Worm (Caenorhabditis elegans) whole organism, mixed stage, embryonic: Measurements from ENCODE around the gene ZK1307.8.

Experiments
- blmp-1 ChIP-seq: fragments of 150-350 bp; optimal IDR thresholded peaks from 2 replicates; lab custom pipeline; 2014; ENCODE audit warnings: missing biosample characterization, missing genetic modification characterization
- ceh-83 ChIP-seq: fragments of 200-800 bp; sonication (Bioruptor generic); optimal IDR thresholded peaks from 2 replicates; lab custom pipeline; 2018; ENCODE audit warnings: mild to moderate bottlenecking, missing genetic modification characterization, missing compliant biosample characterization
- elt-1 ChIP-seq: sonication (generic microtip); optimal IDR thresholded peaks from 2 replicates; lab custom pipeline; 2017; ENCODE audit warnings: missing genetic modification characterization, mild to moderate bottlenecking, missing compliant biosample characterization, antibody characterized with exemption, moderate library complexity, borderline replicate concordance; ENCODE audit not compliant: insufficient read depth
- elt-3 ChIP-seq: fragments of 150-350 bp; optimal IDR thresholded peaks from 2 replicates; lab custom pipeline; 2014; ENCODE audit warnings: missing biosample characterization, missing genetic modification characterization
- ham-2 ChIP-seq: fragments of 200-800 bp; sonication (Bioruptor generic); optimal IDR thresholded peaks from 2 replicates; lab custom pipeline; 2018; ENCODE audit warnings: mild to moderate bottlenecking, missing genetic modification characterization, missing compliant biosample characterization
- lsy-2 ChIP-seq: fragments of 150-350 bp; optimal IDR thresholded peaks from 2 replicates; lab custom pipeline; 2014; ENCODE audit warnings: missing biosample characterization, missing genetic modification characterization
- mep-1 ChIP-seq: fragments of 150-350 bp; optimal IDR thresholded peaks from 2 replicates; lab custom pipeline; 2017; ENCODE audit warnings: missing biosample characterization, missing genetic modification reagents, missing genetic modification characterization, inconsistent platforms
- nhr-2 ChIP-seq: fragments of 150-350 bp; optimal IDR thresholded peaks from 2 replicates; lab custom pipeline; 2014; ENCODE audit warnings: missing biosample characterization, missing genetic modification characterization
- nhr-237 ChIP-seq: fragments of 150-350 bp; optimal IDR thresholded peaks from 2 replicates; lab custom pipeline; 2014; ENCODE audit warnings: missing biosample characterization, missing genetic modification characterization
- ztf-11 ChIP-seq: fragments of 150-350 bp; optimal IDR thresholded peaks from 2 replicates; lab custom pipeline; 2014; ENCODE audit warnings: missing biosample characterization, missing genetic modification characterization

DNA sequence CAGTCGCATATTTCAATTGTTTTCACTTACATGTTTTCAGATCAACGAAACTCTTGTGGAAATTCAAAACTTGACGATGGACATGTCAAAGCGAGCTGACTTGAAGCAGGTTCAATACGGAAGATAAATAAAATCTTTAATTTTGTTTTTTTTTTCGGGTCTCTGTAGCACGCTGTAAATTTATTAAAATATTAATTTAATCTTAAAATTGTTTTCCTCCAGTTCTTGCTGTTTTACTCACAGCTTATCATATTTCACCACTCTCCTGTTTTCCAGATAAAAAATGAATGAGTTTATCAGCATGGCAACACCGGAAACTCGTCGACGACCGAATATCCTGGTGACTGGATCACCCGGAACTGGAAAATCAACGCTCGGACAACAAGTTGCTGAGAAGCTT lies 28.0 kb upstream of the ZK1307.8 start, which contains the start of gene E02H1.6:
- TF ChIP-seq ztf-11 (no peak), nhr-237 (tag; lab: Kevin White, UChicago) (no peak), elt-3 (tag; lab: Kevin White, UChicago) (no peak), ham-2 (GFP tag; lab: Kevin White, UChicago) (no peak), ceh-83 (GFP tag; lab: Kevin White, UChicago) (no peak), blmp-1 (tag; lab: Kevin White, UChicago) (no peak), lsy-2 (tag; lab: Kevin White, UChicago) (no peak), mep-1 (tag; lab: Kevin White, UChicago) (no peak), elt-1 (no peak), nhr-2 (no peak)
